Worm (Caenorhabditis elegans) whole organism, young adult: ENCODE results near the gene srx-87.

Experiments used
- B0336.3 ChIP-seq: fragments of 200-800 bp; sonication (Bioruptor generic); IDR thresholded peaks from 2 replicates; pipeline ENCODE4 v1.3.6; 2022; ENCODE audit warnings: missing genetic modification characterization, missing compliant biosample characterization
- C17E4.6 ChIP-seq: fragments of 200-800 bp; sonication (Bioruptor generic); IDR thresholded peaks from 2 replicates; pipeline ENCODE4 v1.3.6; 2022; ENCODE audit warnings: missing genetic modification reagents, missing genetic modification characterization, missing compliant biosample characterization
- F52B5.7 ChIP-seq: sonication (generic microtip); optimal IDR thresholded peaks from 2 replicates; lab custom pipeline; 2016; ENCODE audit warnings: mild to moderate bottlenecking, missing genetic modification characterization, missing compliant biosample characterization
- K11D2.4 ChIP-seq: fragments of 200-800 bp; sonication (Bioruptor generic); IDR thresholded peaks from 2 replicates; pipeline ENCODE4 v1.3.6; 2022; ENCODE audit warnings: missing genetic modification reagents, missing genetic modification characterization, missing compliant biosample characterization
- T07F8.4 ChIP-seq: sonication (generic microtip); optimal IDR thresholded peaks from 2 replicates; lab custom pipeline; 2016; ENCODE audit warnings: mild to moderate bottlenecking, missing genetic modification characterization, moderate library complexity, missing compliant biosample characterization
- Y56A3A.18 ChIP-seq: fragments of 200-800 bp; sonication (Bioruptor generic); IDR thresholded peaks from 2 replicates; pipeline ENCODE4 v1.3.6; 2022; ENCODE audit warnings: missing genetic modification reagents, missing genetic modification characterization, missing compliant biosample characterization
- Y79H2A.3 ChIP-seq: fragments of 200-800 bp; sonication (Bioruptor generic); conservative IDR thresholded peaks from 2 replicates; pipeline ENCODE4 v1.3.6; 2022; ENCODE audit warnings: missing genetic modification reagents, missing genetic modification characterization, missing compliant biosample characterization
- akir-1 ChIP-seq: fragments of 200-800 bp; sonication (Bioruptor generic); optimal IDR thresholded peaks from 2 replicates; lab custom pipeline; 2018; ENCODE audit warnings: mild to moderate bottlenecking, missing genetic modification characterization, moderate library complexity, missing compliant biosample characterization
- ama-1 ChIP-seq, 3 experiments: fragments of 150-350 bp in 1 of 3; sonication (generic microtip) in 2 of 3; optimal IDR thresholded peaks; 2 replicates each; lab custom pipeline; 2014 to 2018; ENCODE audit warnings: missing biosample characterization in 2 of 3, missing genetic modification characterization in 2 of 3, missing genetic modification reagents in 2 of 3
- aptf-3 ChIP-seq: fragments of 200-800 bp; sonication (Bioruptor generic); IDR thresholded peaks from 2 replicates; pipeline ENCODE4 v1.3.6; 2022; ENCODE audit warnings: missing genetic modification characterization, missing compliant biosample characterization
- attf-3 ChIP-seq: fragments of 200-800 bp; sonication (Bioruptor generic); conservative IDR thresholded peaks from 2 replicates; pipeline ENCODE4 v1.3.6; 2022; ENCODE audit warnings: missing genetic modification reagents, missing genetic modification characterization, missing compliant biosample characterization
- ccch-3 ChIP-seq: fragments of 200-800 bp; sonication (Bioruptor generic); optimal IDR thresholded peaks from 2 replicates; lab custom pipeline; 2018; ENCODE audit warnings: mild to moderate bottlenecking, missing genetic modification characterization, missing compliant biosample characterization
- ceh-100 ChIP-seq: fragments of 200-800 bp; sonication (Bioruptor generic); IDR thresholded peaks from 2 replicates; pipeline ENCODE4 v1.3.6; 2022; ENCODE audit warnings: missing genetic modification reagents, missing genetic modification characterization, missing compliant biosample characterization
- ceh-58 ChIP-seq: fragments of 200-800 bp; sonication (Bioruptor generic); IDR thresholded peaks from 2 replicates; pipeline ENCODE4 v1.3.6; 2022; ENCODE audit warnings: missing genetic modification characterization, missing compliant biosample characterization
- dpff-1 ChIP-seq: sonication (generic microtip); optimal IDR thresholded peaks from 2 replicates; lab custom pipeline; 2017; ENCODE audit warnings: mild to moderate bottlenecking, missing genetic modification characterization, missing compliant biosample characterization
- ekl-4 ChIP-seq: fragments of 200-800 bp; sonication (Bioruptor generic); IDR thresholded peaks from 2 replicates; pipeline ENCODE4 v1.3.6; 2022; ENCODE audit warnings: missing genetic modification reagents, missing genetic modification characterization, missing compliant biosample characterization
- gei-17 ChIP-seq: fragments of 200-800 bp; sonication (Bioruptor generic); optimal IDR thresholded peaks from 2 replicates; lab custom pipeline; 2018; ENCODE audit warnings: mild to moderate bottlenecking, missing genetic modification characterization, missing compliant biosample characterization
- hlh-26 ChIP-seq: fragments of 200-800 bp; sonication (Bioruptor generic); conservative IDR thresholded peaks from 2 replicates; pipeline ENCODE4 v1.3.6; 2022; ENCODE audit warnings: missing genetic modification reagents, missing genetic modification characterization, missing compliant biosample characterization
- lag-1 ChIP-seq: fragments of 200-800 bp; sonication (Bioruptor generic); IDR thresholded peaks from 2 replicates; pipeline ENCODE4 v1.3.6; 2022; ENCODE audit warnings: missing genetic modification reagents, missing genetic modification characterization, missing compliant biosample characterization
- lin-40 ChIP-seq: sonication (generic microtip); optimal IDR thresholded peaks from 2 replicates; lab custom pipeline; 2016; ENCODE audit warnings: missing genetic modification characterization, mild to moderate bottlenecking, missing compliant biosample characterization, missing genotype, missing genetic modification reagents
- lir-1 ChIP-seq: fragments of 200-800 bp; sonication (Bioruptor generic); conservative IDR thresholded peaks from 2 replicates; pipeline ENCODE4 v1.3.6; 2022; ENCODE audit warnings: missing genetic modification reagents, missing genetic modification characterization, missing compliant biosample characterization
- mcd-1 ChIP-seq: fragments of 200-800 bp; sonication (Bioruptor generic); IDR thresholded peaks from 2 replicates; pipeline ENCODE4 v1.3.6; 2022; ENCODE audit warnings: missing genetic modification reagents, missing genetic modification characterization, missing compliant biosample characterization
- mxl-1 ChIP-seq: sonication (generic microtip); optimal IDR thresholded peaks from 2 replicates; lab custom pipeline; 2016; ENCODE audit warnings: missing genetic modification characterization, missing compliant biosample characterization
- rpc-1 ChIP-seq, 2 experiments: fragments of 150-350 bp in 1 of 2; sonication (generic microtip) in 1 of 2; optimal IDR thresholded peaks; 2 replicates each; lab custom pipeline; 2014 to 2018; ENCODE audit warnings: missing biosample characterization in 1 of 2, missing genetic modification characterization in 1 of 2, missing genetic modification reagents in 1 of 2, missing genotype in 1 of 2
- sea-2 ChIP-seq: fragments of 200-800 bp; sonication (Bioruptor generic); IDR thresholded peaks from 2 replicates; pipeline ENCODE4 v1.3.6; 2022; ENCODE audit warnings: missing genetic modification characterization, missing compliant biosample characterization
- snpc-1.1 ChIP-seq: sonication (generic microtip); optimal IDR thresholded peaks from 2 replicates; lab custom pipeline; 2017; ENCODE audit warnings: missing genetic modification characterization, mild to moderate bottlenecking, missing compliant biosample characterization, antibody characterized with exemption, moderate library complexity, missing genotype, missing genetic modification reagents; ENCODE audit not compliant: insufficient read depth
- snpc-1.3 ChIP-seq: sonication (generic microtip); optimal IDR thresholded peaks from 2 replicates; lab custom pipeline; 2017; ENCODE audit warnings: missing genetic modification characterization, mild to moderate bottlenecking, missing compliant biosample characterization, antibody characterized with exemption, moderate library complexity, missing genotype, missing genetic modification reagents; ENCODE audit not compliant: insufficient read depth
- snpc-3.4 ChIP-seq: sonication (generic microtip); optimal IDR thresholded peaks from 2 replicates; lab custom pipeline; 2017; ENCODE audit warnings: missing genetic modification characterization, mild to moderate bottlenecking, missing compliant biosample characterization, antibody characterized with exemption, moderate library complexity, missing genotype, missing genetic modification reagents
- somi-1 ChIP-seq: fragments of 200-800 bp; sonication (Bioruptor generic); optimal IDR thresholded peaks from 2 replicates; lab custom pipeline; 2018; ENCODE audit warnings: mild to moderate bottlenecking, missing genetic modification characterization, missing compliant biosample characterization
- unc-62 ChIP-seq: fragments of 150-350 bp; optimal IDR thresholded peaks from 2 replicates; lab custom pipeline; 2014; ENCODE audit warnings: missing biosample characterization, missing genetic modification reagents, missing genetic modification characterization
- xnd-1 ChIP-seq: sonication (generic microtip); optimal IDR thresholded peaks from 2 replicates; lab custom pipeline; 2016; ENCODE audit warnings: missing genotype, missing genetic modification reagents, missing genetic modification characterization, missing compliant biosample characterization
- zfh-2 ChIP-seq: fragments of 200-800 bp; sonication (Bioruptor generic); conservative IDR thresholded peaks from 2 replicates; pipeline ENCODE4 v1.3.6; 2022; ENCODE audit warnings: missing genetic modification reagents, missing genetic modification characterization, missing compliant biosample characterization
- ztf-18 ChIP-seq: sonication (generic microtip); optimal IDR thresholded peaks from 2 replicates; lab custom pipeline; 2016; ENCODE audit warnings: missing genotype, mild to moderate bottlenecking, missing genetic modification characterization, missing compliant biosample characterization
- ztf-28 ChIP-seq: fragments of 200-800 bp; sonication (Bioruptor generic); IDR thresholded peaks from 2 replicates; pipeline ENCODE4 v1.3.6; 2022; ENCODE audit warnings: missing genetic modification reagents, missing genetic modification characterization, missing compliant biosample characterization
- ztf-3 ChIP-seq: fragments of 200-800 bp; sonication (Bioruptor generic); optimal IDR thresholded peaks from 2 replicates; lab custom pipeline; 2018; ENCODE audit warnings: mild to moderate bottlenecking, missing genetic modification characterization, missing compliant biosample characterization

srx-87 gene

DNA sequence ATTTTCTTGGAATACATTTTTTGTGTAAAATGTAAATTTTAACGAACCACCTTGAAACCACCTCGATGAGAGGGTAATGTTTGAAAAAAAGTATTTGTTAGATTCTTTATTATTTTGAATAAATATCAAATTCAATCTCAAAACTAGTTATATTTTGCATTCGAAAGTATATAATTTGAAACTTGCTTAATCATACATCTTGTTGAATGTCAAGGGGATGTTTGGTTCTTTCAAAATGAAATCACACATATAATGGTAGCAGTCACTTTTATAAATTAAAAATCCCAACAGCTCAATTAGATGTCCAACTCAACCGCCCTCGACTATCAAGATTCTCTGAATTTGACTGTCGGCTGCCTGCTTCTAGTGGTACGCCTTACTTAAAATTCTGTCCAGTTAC is at the start of gene srx-87:
Gene srx-87, plus strand, starts transcription at position 301 of the 400 bp plus-strand sequence.
- TF ChIP-seq somi-1 = no peak
- TF ChIP-seq snpc-1.3 (tag; lab: Kevin White, UChicago) = no peak
- no peak for TF ChIP-seq C17E4.6 (GFP tag; lab: Robert Waterston, UW)
- no peak for TF ChIP-seq ama-1 (optimal IDR thresholded peaks at IDR 0.05; lab: Kevin White, UChicago)
- TF ChIP-seq ama-1 (GFP tag; optimal IDR thresholded peaks at IDR 0.05; lab: Kevin White, UChicago) = no peak
- TF ChIP-seq zfh-2 (GFP tag; lab: Robert Waterston, UW) = no peak
- no peak for TF ChIP-seq ceh-58 (GFP tag; lab: Robert Waterston, UW)
- TF ChIP-seq akir-1 (GFP tag; lab: Kevin White, UChicago) = no peak
- TF ChIP-seq ekl-4 (GFP tag; lab: Robert Waterston, UW) = no peak
- no peak for TF ChIP-seq Y79H2A.3 (GFP tag; lab: Robert Waterston, UW)
- no peak for TF ChIP-seq xnd-1 (tag; lab: Kevin White, UChicago)
- no peak for TF ChIP-seq gei-17
- no peak for TF ChIP-seq rpc-1 (optimal IDR thresholded peaks at IDR 0.05; lab: Kevin White, UChicago)
- TF ChIP-seq rpc-1 (tag; optimal IDR thresholded peaks at IDR 0.05; lab: Kevin White, UChicago) = no peak
- TF ChIP-seq aptf-3 (GFP tag; lab: Robert Waterston, UW) = no peak
- TF ChIP-seq dpff-1 (tag; lab: Kevin White, UChicago) = no peak
- no peak for TF ChIP-seq attf-3 (GFP tag; lab: Robert Waterston, UW)
- no peak for TF ChIP-seq ccch-3 (GFP tag; lab: Kevin White, UChicago)
- TF ChIP-seq mxl-1 (tag; lab: Kevin White, UChicago) = no peak
- no peak for TF ChIP-seq lir-1
- no peak for TF ChIP-seq snpc-1.1 (tag; lab: Kevin White, UChicago)

DNA sequence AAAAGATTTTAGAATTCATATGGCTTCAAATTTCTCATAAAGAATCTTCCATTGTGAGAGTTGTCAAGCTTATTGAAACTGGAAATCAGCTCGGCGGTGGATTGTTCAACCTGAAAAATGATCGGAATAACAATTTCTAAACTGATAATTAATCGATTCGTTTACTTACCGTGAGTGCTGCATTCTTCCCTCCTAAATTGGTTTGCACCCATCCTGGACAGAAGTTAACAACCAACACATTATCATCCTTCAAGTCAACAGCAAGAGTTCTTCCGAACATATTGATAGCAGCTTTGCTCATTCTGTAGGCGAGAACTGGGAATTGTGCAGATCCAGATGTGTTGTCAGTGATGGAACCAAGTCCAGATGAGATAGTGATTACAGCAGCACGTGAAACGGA is 49.5 kb upstream of the srx-87 start:
- TF ChIP-seq B0336.3 (GFP tag; lab: Robert Waterston, UW) (no peak), lag-1 (GFP tag; lab: Robert Waterston, UW) (0 out of 2 replicates have a peak, but pooled peaks have one; percentile 27)

DNA sequence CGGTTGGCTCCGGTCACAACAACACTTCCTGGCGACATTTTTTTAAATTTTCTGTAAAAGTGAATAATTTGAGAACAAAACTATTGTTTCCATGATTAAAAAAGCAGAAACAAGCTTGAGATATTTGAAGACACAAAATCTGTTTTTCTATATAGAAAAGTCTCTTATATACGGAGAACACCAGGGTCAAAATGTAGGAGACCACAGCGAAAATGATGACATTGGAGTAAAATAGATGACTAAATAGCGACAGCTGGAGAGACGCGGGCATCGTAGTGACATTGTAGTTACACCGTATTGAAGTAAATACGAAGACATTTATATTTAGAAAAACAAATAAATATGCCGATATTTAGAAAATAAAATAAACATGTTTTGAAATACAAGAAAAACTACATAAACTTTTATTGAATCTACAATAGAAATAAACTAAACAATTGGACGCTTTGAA is 48.5 kb upstream of the srx-87 start, which contains the start of gene sdz-8:
Gene sdz-8, minus strand, starts transcription at position 51 of the 451 bp plus-strand sequence.
- TF ChIP-seq zfh-2 (GFP tag; lab: Robert Waterston, UW) (no peak), F52B5.7 (tag; lab: Kevin White, UChicago) (no peak), ztf-3 (GFP tag; lab: Kevin White, UChicago) (no peak), snpc-1.1 (tag; lab: Kevin White, UChicago) (no peak), ztf-18 (no peak), ztf-28 (GFP tag; lab: Robert Waterston, UW) (no peak), unc-62 (GFP tag; lab: Kevin White, UChicago) (no peak), B0336.3 (GFP tag; lab: Robert Waterston, UW) (no peak), Y56A3A.18 (no peak)

DNA sequence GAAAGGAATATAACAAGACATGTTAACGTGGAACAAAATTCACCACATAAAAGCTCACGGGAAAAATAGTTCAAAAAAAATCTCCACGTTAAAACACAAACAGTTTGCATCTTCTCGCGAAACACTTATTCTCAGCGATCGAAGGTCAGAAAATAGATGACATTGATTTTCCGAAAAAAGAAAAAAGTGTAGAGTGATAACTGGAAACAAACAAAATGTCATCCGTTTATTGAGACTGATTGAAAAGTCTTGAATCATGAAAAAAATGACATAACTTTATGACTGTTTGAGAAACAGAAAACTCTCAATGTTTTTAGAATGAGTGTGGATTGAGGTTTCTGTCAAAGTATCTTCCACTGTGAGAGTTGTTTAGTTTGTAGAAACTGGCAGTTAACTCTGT is 46.9 kb upstream of the srx-87 start, which contains the start of gene C55A6.4:
Gene C55A6.4, minus strand, starts transcription at position 101 of the 400 bp plus-strand sequence.
- TF ChIP-seq hlh-26 (GFP tag; lab: Robert Waterston, UW) (no peak), mcd-1 (GFP tag; lab: Robert Waterston, UW) (no peak), T07F8.4 (tag; lab: Kevin White, UChicago) (no peak), xnd-1 (tag; lab: Kevin White, UChicago) (no peak), sea-2 (GFP tag; lab: Robert Waterston, UW) (no peak), snpc-3.4 (tag; lab: Kevin White, UChicago) (no peak), lin-40 (no peak), ceh-100 (no peak), rpc-1 (optimal IDR thresholded peaks at IDR 0.05; lab: Kevin White, UChicago) (no peak), rpc-1 (tag; optimal IDR thresholded peaks at IDR 0.05; lab: Kevin White, UChicago) (no peak), B0336.3 (GFP tag; lab: Robert Waterston, UW) (no peak), K11D2.4 (GFP tag; lab: Robert Waterston, UW) (no peak)
